Worm (Caenorhabditis elegans): Measurements from ENCODE around the gene ttx-1.

Gene ttx-1

DNA sequence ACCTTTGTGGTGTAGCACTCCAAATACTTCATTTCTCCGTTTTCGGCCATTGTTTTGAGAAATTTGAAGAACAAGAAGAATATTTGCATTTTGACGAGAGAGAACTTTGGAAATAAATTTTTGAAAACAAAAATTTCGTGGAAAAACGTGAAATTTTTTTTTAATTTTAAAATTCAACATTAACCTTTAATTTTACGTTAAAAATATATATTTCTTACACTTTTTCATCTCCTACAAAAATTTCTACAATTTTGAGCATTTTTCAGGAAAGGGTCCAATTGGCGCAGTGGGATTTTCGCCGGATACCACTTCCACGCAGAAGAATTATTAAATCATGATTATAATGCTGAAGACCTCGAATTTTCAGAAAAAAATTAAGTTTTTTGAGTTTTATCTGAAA, 16.7 kb downstream of the ttx-1 start, which contains the start of gene spe-19:
TSS of gene spe-19 (minus strand) at position 101 of the 400 bp plus-strand sequence.
- TF ChIP-seq ztf-11 (tag; optimal IDR thresholded peaks at IDR 0.05) (no peak), elt-1 (tag; optimal IDR thresholded peaks at IDR 0.05) (no peak), ZK546.5 (tag; optimal IDR thresholded peaks at IDR 0.05) (no peak), fos-1 (tag; optimal IDR thresholded peaks at IDR 0.05) (no peak), egl-5 (tag; optimal IDR thresholded peaks at IDR 0.05) (no peak), R02D3.7 (tag; optimal IDR thresholded peaks at IDR 0.05) (no peak), nhr-237 (tag; optimal IDR thresholded peaks at IDR 0.05) (no peak), nhr-11 (tag; optimal IDR thresholded peaks at IDR 0.05) (no peak), lsy-12 (tag; optimal IDR thresholded peaks at IDR 0.05) (no peak), fkh-10 (GFP tag; optimal IDR thresholded peaks at IDR 0.05) (no peak), ztf-4 (tag; optimal IDR thresholded peaks at IDR 0.05) (no peak), eor-1 (tag; optimal IDR thresholded peaks at IDR 0.05) (no peak), sea-2 (GFP tag; optimal IDR thresholded peaks at IDR 0.05) (no peak), nhr-76 (tag; optimal IDR thresholded peaks at IDR 0.05) (no peak), jun-1 (tag; optimal IDR thresholded peaks at IDR 0.05) (no peak), mml-1 (tag; optimal IDR thresholded peaks at IDR 0.05) (no peak), elt-3 (tag; optimal IDR thresholded peaks at IDR 0.05) (no peak), zag-1 (tag; optimal IDR thresholded peaks at IDR 0.05) (no peak), unc-39 (tag; optimal IDR thresholded peaks at IDR 0.05) (no peak)

DNA sequence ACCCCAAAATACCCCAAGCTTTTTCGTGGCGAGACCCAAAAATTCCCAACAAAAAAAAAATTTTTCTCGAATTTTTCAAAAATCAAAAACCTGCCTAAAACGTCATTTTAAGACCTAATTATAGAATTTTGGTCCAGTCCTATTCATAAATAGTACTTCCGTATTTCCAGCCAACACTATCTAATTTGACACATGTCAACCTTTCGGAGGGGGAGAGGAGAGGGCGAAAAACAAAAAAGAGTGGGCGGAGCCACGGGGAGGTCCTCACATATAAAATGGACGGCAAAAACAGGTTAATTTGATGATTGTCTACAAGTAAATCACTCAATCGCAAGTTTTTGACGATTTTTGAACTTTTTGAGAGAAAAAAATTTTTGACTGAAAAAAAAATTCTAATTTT, 26.7 kb downstream of the ttx-1 start, which contains the start of gene Y113G7A.16:
TSS of gene Y113G7A.16 (plus strand) at position 301 of the 400 bp plus-strand sequence.
- TF ChIP-seq nhr-67 (tag; optimal IDR thresholded peaks at IDR 0.05) (no peak), ceh-16 (tag; optimal IDR thresholded peaks at IDR 0.05) (no peak), unc-39 (tag; optimal IDR thresholded peaks at IDR 0.05) (no peak), nhr-23 (tag; optimal IDR thresholded peaks at IDR 0.05) (no peak), nhr-77 (tag; optimal IDR thresholded peaks at IDR 0.05) (no peak), ceh-9 (tag; optimal IDR thresholded peaks at IDR 0.05) (no peak), unc-62 (GFP tag; optimal IDR thresholded peaks at IDR 0.05) (no peak)

DNA sequence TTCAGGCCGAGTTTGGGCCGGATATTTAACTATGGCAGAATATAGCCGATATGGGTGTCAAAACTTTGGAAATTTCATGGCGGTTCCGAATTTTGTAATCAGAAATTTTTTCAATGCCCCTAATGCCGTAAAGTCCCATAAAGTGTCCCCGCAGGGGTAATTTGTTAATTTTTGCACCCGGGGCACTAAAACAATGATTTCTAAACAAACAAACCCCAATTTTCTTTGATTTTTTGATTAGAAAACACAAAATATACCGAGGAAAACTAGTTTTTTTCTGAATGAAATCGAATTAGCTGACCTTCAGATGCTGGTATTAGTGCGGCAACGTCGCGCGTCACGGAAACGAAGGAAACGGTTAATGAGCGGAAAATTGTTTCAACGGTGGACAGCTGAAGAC, 29.1 kb downstream of the ttx-1 start:
- TF ChIP-seq pqm-1 (tag; optimal IDR thresholded peaks at IDR 0.05) (no peak), nhr-11 (tag; optimal IDR thresholded peaks at IDR 0.05) (no peak)

DNA sequence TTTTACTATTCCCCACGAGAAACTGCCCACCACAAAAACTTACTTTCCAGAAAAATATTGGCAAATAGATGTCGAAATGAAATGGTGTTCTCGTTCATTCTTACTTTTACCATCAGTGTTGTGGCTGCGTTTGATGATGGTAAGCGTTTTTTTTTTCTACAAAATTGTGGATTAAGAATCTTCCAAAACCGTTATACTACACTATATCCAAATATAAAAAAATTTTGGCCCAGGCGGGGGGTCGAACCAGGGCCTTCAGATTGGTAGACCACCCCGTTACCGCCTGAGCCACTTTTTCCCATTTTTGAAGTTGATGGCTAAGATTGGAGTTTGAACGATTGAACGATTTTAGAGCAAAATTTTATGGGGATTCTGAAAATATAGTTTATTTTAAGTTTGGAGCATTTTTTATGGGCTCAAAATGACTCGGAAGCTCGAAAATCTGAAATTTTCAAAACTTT, 41.0 kb downstream of the ttx-1 start, which contains the start of gene lgc-55:
TSS of gene lgc-55 (plus strand) at position 51 of the 461 bp plus-strand sequence.
- TF ChIP-seq sea-2 (GFP tag; optimal IDR thresholded peaks at IDR 0.05) (no peak), egl-5 (tag; optimal IDR thresholded peaks at IDR 0.05) (no peak), zag-1 (tag; optimal IDR thresholded peaks at IDR 0.05) (no peak), nhr-28 (tag; optimal IDR thresholded peaks at IDR 0.05) (no peak), fkh-2 (tag; optimal IDR thresholded peaks at IDR 0.05) (no peak)

DNA sequence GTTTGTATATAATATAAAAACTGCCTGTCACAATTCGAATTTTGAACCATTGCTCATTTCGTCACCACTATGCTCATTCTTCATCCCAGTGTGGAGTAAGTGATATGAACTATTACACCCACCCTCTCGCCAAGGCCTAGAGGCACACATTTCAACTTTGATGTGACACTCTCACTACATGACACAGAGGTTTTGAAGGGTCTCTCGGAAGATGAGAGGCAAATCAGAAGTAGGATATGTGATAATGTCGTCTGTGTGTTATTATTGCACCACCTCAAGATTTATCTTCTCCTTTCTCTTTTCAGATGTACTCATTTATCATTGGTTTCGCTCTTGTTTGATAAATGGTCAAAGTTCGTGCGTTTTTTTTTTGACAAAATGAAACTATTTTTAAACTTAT, 42.6 kb downstream of the ttx-1 start:
- TF ChIP-seq ztf-4 (tag; optimal IDR thresholded peaks at IDR 0.05): no peak
- no peak for TF ChIP-seq nhr-25 (tag; optimal IDR thresholded peaks at IDR 0.05)
- TF ChIP-seq nhr-23 (tag; optimal IDR thresholded peaks at IDR 0.05): no peak
- TF ChIP-seq R02D3.7 (tag; optimal IDR thresholded peaks at IDR 0.05): no peak
- TF ChIP-seq egl-27 (tag; optimal IDR thresholded peaks at IDR 0.05): no peak
- TF ChIP-seq nfya-1 (tag; optimal IDR thresholded peaks at IDR 0.05; ENCODE audit: insufficient read depth): no peak
- TF ChIP-seq zag-1 (tag; optimal IDR thresholded peaks at IDR 0.05): no peak

DNA sequence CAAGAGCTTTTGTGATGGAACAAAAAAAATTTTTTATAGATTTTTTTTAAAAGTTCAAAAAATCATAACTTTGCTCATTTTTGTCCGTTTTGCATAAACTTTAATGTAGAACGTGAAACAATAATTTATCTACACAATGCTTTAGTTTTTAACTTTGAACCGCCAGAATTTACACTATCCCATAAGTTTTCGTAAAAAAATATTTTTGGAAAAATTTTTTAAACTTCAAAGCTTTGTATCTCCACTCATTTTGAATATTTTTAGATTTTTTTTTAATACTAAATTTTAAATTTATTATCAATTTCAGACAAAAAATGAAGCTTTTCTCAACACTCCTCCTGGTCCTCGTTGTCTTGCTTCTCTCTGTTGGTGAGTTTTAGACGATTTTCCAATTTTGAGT, 52.3 kb downstream of the ttx-1 start, which contains the start of gene Y60A3A.21:
TSS of gene Y60A3A.21 (plus strand) at position 301 of the 400 bp plus-strand sequence.
- TF ChIP-seq ZK546.5 (tag; optimal IDR thresholded peaks at IDR 0.05): no peak
- TF ChIP-seq eor-1 (tag; optimal IDR thresholded peaks at IDR 0.05): no peak
- TF ChIP-seq zag-1 (tag; optimal IDR thresholded peaks at IDR 0.05): no peak
- TF ChIP-seq lin-39 (tag; optimal IDR thresholded peaks at IDR 0.05): no peak
- no peak for TF ChIP-seq snpc-4 (tag; optimal IDR thresholded peaks at IDR 0.05)
- no peak for TF ChIP-seq nhr-43 (tag; optimal IDR thresholded peaks at IDR 0.05; ENCODE audit: poor library complexity, severe bottlenecking)
- no peak for TF ChIP-seq lin-15B (tag; optimal IDR thresholded peaks at IDR 0.05)

Data from whole organism, L3 larva.